Worm (Caenorhabditis elegans) whole organism, L1 larva: ENCODE measurements around the gene Y77E11A.7.

Experiments
- ama-1 ChIP-seq: fragments of 150-350 bp; optimal IDR thresholded peaks from 2 replicates; lab custom pipeline; 2014
- dsc-1 ChIP-seq: sonication (generic microtip); optimal IDR thresholded peaks from 2 replicates; lab custom pipeline; 2016; ENCODE audit warnings: mild to moderate bottlenecking, missing genetic modification characterization, missing compliant biosample characterization
- lin-13 ChIP-seq: fragments of 150-350 bp; optimal IDR thresholded peaks from 2 replicates; lab custom pipeline; 2014; ENCODE audit warnings: missing biosample characterization, missing genetic modification reagents, missing genetic modification characterization
- nhr-237 ChIP-seq: fragments of 150-350 bp; optimal IDR thresholded peaks from 2 replicates; lab custom pipeline; 2014; ENCODE audit warnings: missing biosample characterization, missing genetic modification characterization
- nhr-28 ChIP-seq: fragments of 150-350 bp; optimal IDR thresholded peaks from 2 replicates; lab custom pipeline; 2014; ENCODE audit warnings: missing biosample characterization, missing genetic modification characterization
- pax-3 ChIP-seq: fragments of 200-800 bp; sonication (Bioruptor generic); optimal IDR thresholded peaks from 2 replicates; lab custom pipeline; 2018; ENCODE audit warnings: mild to moderate bottlenecking, missing genetic modification characterization, moderate library complexity, missing compliant biosample characterization
- skn-1 ChIP-seq: fragments of 150-350 bp; optimal IDR thresholded peaks from 2 replicates; lab custom pipeline; 2014; ENCODE audit warnings: missing biosample characterization, missing genetic modification characterization
- snpc-4 ChIP-seq: fragments of 150-350 bp; optimal IDR thresholded peaks from 2 replicates; lab custom pipeline; 2014; ENCODE audit warnings: missing biosample characterization, missing genetic modification characterization
- ztf-11 ChIP-seq, 2 experiments: sonication (generic microtip); optimal IDR thresholded peaks; 2 replicates each; lab custom pipeline; 2016 to 2017; ENCODE audit warnings: missing genetic modification characterization in 2 of 2, missing biosample characterization in 1 of 2, missing compliant biosample characterization in 1 of 2
- ztf-4 ChIP-seq: fragments of 150-350 bp; optimal IDR thresholded peaks from 2 replicates; lab custom pipeline; 2014; ENCODE audit warnings: missing biosample characterization, missing genetic modification characterization

DNA sequence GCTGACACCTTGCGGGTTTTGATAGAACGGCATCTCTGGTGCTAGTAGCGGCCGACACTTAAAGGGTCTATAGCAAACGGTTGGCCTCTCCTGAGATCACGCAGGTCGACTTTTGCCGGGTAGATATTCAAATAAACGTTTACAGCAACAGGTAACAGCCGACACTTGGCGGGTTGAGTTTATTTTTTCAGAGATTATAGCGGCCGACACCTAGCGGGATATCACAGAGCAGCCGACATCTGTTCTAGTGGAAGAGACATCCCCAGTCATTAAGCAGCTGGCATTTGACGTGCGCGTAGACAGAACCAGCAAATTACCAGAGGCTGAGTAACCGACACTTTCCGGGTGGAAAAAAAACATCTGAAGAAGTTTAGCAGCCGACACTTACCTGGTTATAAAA is 41.8 kb upstream of the Y77E11A.7 start:
- TF ChIP-seq dsc-1 (tag; lab: Kevin White, UChicago) = no peak
- TF ChIP-seq nhr-28 (tag; lab: Kevin White, UChicago) = no peak
- TF ChIP-seq nhr-237 (tag; lab: Kevin White, UChicago) = no peak
- TF ChIP-seq pax-3 (tag; lab: Kevin White, UChicago) = no peak
- no peak for TF ChIP-seq snpc-4
- no peak for TF ChIP-seq lin-13 (GFP tag; lab: Kevin White, UChicago)
- no peak for TF ChIP-seq ztf-11 (tag; optimal IDR thresholded peaks at IDR 0.05; lab: Kevin White, UChicago)
- TF ChIP-seq ztf-4 (tag; lab: Kevin White, UChicago) = no peak
- TF ChIP-seq ama-1 = no peak
- TF ChIP-seq skn-1 (tag; lab: Kevin White, UChicago) = no peak
